Fruit fly (Drosophila melanogaster) whole organism, embryonic: ENCODE data around the gene deltaCOP.
A peak's percentile ranks its signal among the peaks of the same experiment; 100 is the strongest.

Experiments used
- Abd-B ChIP-seq: fragments of 200-800 bp; sonication (Bioruptor generic); optimal IDR thresholded peaks from 2 replicates; lab custom pipeline; 2018; ENCODE audit warnings: missing biosample characterization, mild to moderate bottlenecking, missing genetic modification characterization, moderate library complexity
- Asciz ChIP-seq: fragments of 200-800 bp; sonication (Bioruptor generic); optimal IDR thresholded peaks from 2 replicates; lab custom pipeline; 2017; ENCODE audit warnings: missing biosample characterization, mild to moderate bottlenecking, missing genetic modification characterization, missing genetic modification reagents
- Awh ChIP-seq: fragments of 200-800 bp; sonication (Bioruptor generic); IDR thresholded peaks from 2 replicates; pipeline ENCODE4, ENCODE4 v1.3.6; 2022; ENCODE audit warnings: missing biosample characterization, missing genetic modification characterization
- CG10654 ChIP-seq: fragments of 200-800 bp; sonication (Bioruptor generic); optimal IDR thresholded peaks from 2 replicates; lab custom pipeline; 2016; ENCODE audit warnings: missing biosample characterization, missing genetic modification characterization
- CG11456 ChIP-seq: fragments of 200-800 bp; sonication (Bioruptor generic); IDR thresholded peaks from 3 replicates; pipeline ENCODE4 v1.3.6; 2022; ENCODE audit warnings: missing biosample characterization, missing genetic modification characterization
- CG11560 ChIP-seq: fragments of 200-800 bp; sonication (Bioruptor generic); IDR thresholded peaks from 3 replicates; pipeline ENCODE4 v1.3.6; 2022; ENCODE audit warnings: missing biosample characterization, missing genetic modification characterization
- CG12219 ChIP-seq: fragments of 200-800 bp; sonication (Bioruptor generic); optimal IDR thresholded peaks from 3 replicates; lab custom pipeline; 2018; ENCODE audit warnings: missing biosample characterization, mild to moderate bottlenecking, missing genetic modification characterization
- CG13287 ChIP-seq: fragments of 200-800 bp; sonication (Bioruptor generic); IDR thresholded peaks from 2 replicates; pipeline ENCODE4 v1.3.6; 2022; ENCODE audit warnings: missing biosample characterization, missing genetic modification characterization; ENCODE audit not compliant: partially characterized antibody
- CG13624 ChIP-seq: fragments of 200-800 bp; sonication (Bioruptor generic); optimal IDR thresholded peaks from 2 replicates; lab custom pipeline; 2016; ENCODE audit warnings: missing biosample characterization, missing genetic modification characterization
- CG13894 ChIP-seq: fragments of 200-800 bp; sonication (Bioruptor generic); optimal IDR thresholded peaks from 3 replicates; lab custom pipeline; 2018; ENCODE audit warnings: missing biosample characterization, mild to moderate bottlenecking, missing genetic modification characterization, moderate library complexity
- CG14667 ChIP-seq: fragments of 200-800 bp; sonication (Bioruptor generic); IDR thresholded peaks from 2 replicates; pipeline ENCODE4 v1.3.6; 2022; ENCODE audit warnings: missing biosample characterization, missing genetic modification characterization
- CG14710 ChIP-seq: fragments of 200-800 bp; sonication (Bioruptor generic); optimal IDR thresholded peaks from 3 replicates; lab custom pipeline; 2019; ENCODE audit warnings: missing biosample characterization, mild to moderate bottlenecking, missing genetic modification characterization, moderate library complexity
- CG15514 ChIP-seq: fragments of 200-800 bp; sonication (Bioruptor generic); optimal IDR thresholded peaks from 3 replicates; lab custom pipeline; 2017; ENCODE audit warnings: missing biosample characterization, missing genetic modification characterization, mild to moderate bottlenecking, moderate library complexity, missing genetic modification reagents
- CG15696 ChIP-seq: fragments of 200-800 bp; sonication (Bioruptor generic); optimal IDR thresholded peaks from 2 replicates; lab custom pipeline; 2019; ENCODE audit warnings: missing biosample characterization, mild to moderate bottlenecking, missing genetic modification characterization, moderate library complexity
- CG2889 ChIP-seq: fragments of 200-800 bp; sonication (Bioruptor generic); IDR thresholded peaks from 3 replicates; pipeline ENCODE4 v1.3.6; 2022; ENCODE audit warnings: missing biosample characterization, missing genetic modification characterization
- CG5245 ChIP-seq: fragments of 200-800 bp; sonication (Bioruptor generic); optimal IDR thresholded peaks from 3 replicates; lab custom pipeline; 2016; ENCODE audit warnings: missing biosample characterization, missing genetic modification characterization
- CG7357 ChIP-seq: fragments of 200-800 bp; sonication (Bioruptor generic); IDR thresholded peaks from 3 replicates; pipeline ENCODE4 v1.3.6; 2022; ENCODE audit warnings: missing biosample characterization, missing genetic modification characterization
- CG7372 ChIP-seq: fragments of 200-800 bp; sonication (Bioruptor generic); IDR thresholded peaks from 2 replicates; pipeline ENCODE4 v1.3.6; 2022; ENCODE audit warnings: missing biosample characterization, missing genetic modification characterization
- CG7839 ChIP-seq: fragments of 200-800 bp; sonication (Bioruptor generic); optimal IDR thresholded peaks from 3 replicates; lab custom pipeline; 2018; ENCODE audit warnings: missing biosample characterization, mild to moderate bottlenecking, missing genetic modification characterization, moderate library complexity
- CG8281 ChIP-seq: fragments of 200-800 bp; sonication (Bioruptor generic); optimal IDR thresholded peaks from 2 replicates; lab custom pipeline; 2018; ENCODE audit warnings: missing biosample characterization, mild to moderate bottlenecking, missing genetic modification characterization, moderate library complexity
- CG9437 ChIP-seq: fragments of 200-800 bp; sonication (Bioruptor generic); optimal IDR thresholded peaks from 2 replicates; lab custom pipeline; 2018; ENCODE audit warnings: missing biosample characterization, mild to moderate bottlenecking, missing genetic modification characterization
- Camta ChIP-seq: fragments of 200-800 bp; sonication (Bioruptor generic); optimal IDR thresholded peaks from 2 replicates; lab custom pipeline; 2016; ENCODE audit warnings: missing biosample characterization, missing genetic modification characterization
- D19A ChIP-seq: fragments of 200-800 bp; optimal IDR thresholded peaks from 3 replicates; lab custom pipeline; 2019; ENCODE audit warnings: missing biosample characterization, mild to moderate bottlenecking, missing genetic modification characterization, moderate library complexity
- Deaf1 ChIP-seq: fragments of 200-800 bp; optimal IDR thresholded peaks from 3 replicates; lab custom pipeline; 2019; ENCODE audit warnings: missing biosample characterization, mild to moderate bottlenecking, missing genetic modification characterization, moderate library complexity
- Doc2 ChIP-seq: fragments of 200-800 bp; sonication (Bioruptor generic); IDR thresholded peaks from 2 replicates; pipeline ENCODE4 v1.3.6; 2022; ENCODE audit warnings: missing biosample characterization, missing genetic modification characterization
- NFAT ChIP-seq: fragments of 200-800 bp; sonication (Bioruptor generic); IDR thresholded peaks from 2 replicates; pipeline ENCODE4 v1.3.6; 2022; ENCODE audit warnings: missing biosample characterization, missing genetic modification characterization
- Neu2 ChIP-seq: fragments of 200-800 bp; sonication (Bioruptor generic); optimal IDR thresholded peaks from 3 replicates; lab custom pipeline; 2016; ENCODE audit warnings: missing biosample characterization, missing genetic modification characterization, borderline replicate concordance
- Poxn ChIP-seq: fragments of 200-800 bp; sonication (Bioruptor generic); IDR thresholded peaks from 2 replicates; pipeline ENCODE4 v1.3.6; 2022; ENCODE audit warnings: missing biosample characterization, missing genetic modification characterization
- TFAM ChIP-seq: fragments of 200-800 bp; sonication (Bioruptor generic); optimal IDR thresholded peaks from 2 replicates; lab custom pipeline; 2017; ENCODE audit warnings: missing biosample characterization, missing genetic modification characterization, inconsistent platforms
- ase ChIP-seq: fragments of 200-800 bp; sonication (Bioruptor generic); IDR thresholded peaks from 3 replicates; pipeline ENCODE4 v1.3.6; 2022; ENCODE audit warnings: missing biosample characterization, missing genetic modification characterization
- chm ChIP-seq: fragments of 200-800 bp; sonication (Bioruptor generic); IDR thresholded peaks from 2 replicates; pipeline ENCODE4 v1.3.6; 2022; ENCODE audit warnings: missing biosample characterization, missing genetic modification characterization
- crol ChIP-seq: fragments of 200-800 bp; sonication (Bioruptor generic); IDR thresholded peaks from 2 replicates; pipeline ENCODE4 v1.3.6; 2022; ENCODE audit warnings: missing biosample characterization, missing genetic modification characterization
- dan ChIP-seq: fragments of 200-800 bp; sonication (Bioruptor generic); IDR thresholded peaks from 2 replicates; pipeline ENCODE4 v1.3.6; 2022; ENCODE audit warnings: missing biosample characterization, missing genetic modification characterization
- dmrt99B ChIP-seq: fragments of 200-800 bp; sonication (Bioruptor generic); optimal IDR thresholded peaks from 2 replicates; lab custom pipeline; 2018; ENCODE audit warnings: missing biosample characterization, mild to moderate bottlenecking, missing genetic modification characterization, moderate library complexity
- en ChIP-seq: fragments of 200-800 bp; sonication (Bioruptor generic); optimal IDR thresholded peaks from 2 replicates; lab custom pipeline; 2016; ENCODE audit warnings: missing biosample characterization, missing genetic modification characterization
- fd3F ChIP-seq: fragments of 200-800 bp; sonication (Bioruptor generic); optimal IDR thresholded peaks from 2 replicates; lab custom pipeline; 2018; ENCODE audit warnings: missing biosample characterization, mild to moderate bottlenecking, missing genetic modification characterization, moderate library complexity
- fru ChIP-seq: fragments of >200 bp; optimal IDR thresholded peaks from 2 replicates; lab custom pipeline; 2017
- fu2 ChIP-seq: fragments of 200-800 bp; sonication (Bioruptor generic); optimal IDR thresholded peaks from 2 replicates; lab custom pipeline; 2016; ENCODE audit warnings: missing biosample characterization, missing genetic modification characterization
- gem ChIP-seq: fragments of 200-800 bp; sonication (Bioruptor generic); optimal IDR thresholded peaks from 2 replicates; lab custom pipeline; 2019; ENCODE audit warnings: missing biosample characterization, mild to moderate bottlenecking, missing genetic modification characterization, moderate library complexity
- gt ChIP-seq: fragments of 200-800 bp; sonication (Bioruptor generic); IDR thresholded peaks from 2 replicates; pipeline ENCODE4 v1.3.6; 2022; ENCODE audit warnings: missing biosample characterization, missing genetic modification characterization
- inv ChIP-seq: fragments of 200-800 bp; sonication (Bioruptor generic); IDR thresholded peaks from 2 replicates; pipeline ENCODE4 v1.3.6; 2022; ENCODE audit warnings: missing biosample characterization, missing genetic modification characterization; ENCODE audit not compliant: partially characterized antibody
- klu ChIP-seq: fragments of 200-800 bp; sonication (Bioruptor generic); IDR thresholded peaks from 2 replicates; pipeline ENCODE4 v1.3.6; 2022; ENCODE audit warnings: missing biosample characterization, missing genetic modification characterization
- sd ChIP-seq: fragments of 200-800 bp; sonication (Bioruptor generic); optimal IDR thresholded peaks from 3 replicates; lab custom pipeline; 2018; ENCODE audit warnings: missing biosample characterization, mild to moderate bottlenecking, missing genetic modification characterization, moderate library complexity
- sna ChIP-seq: fragments of 200-800 bp; sonication (Bioruptor generic); IDR thresholded peaks from 2 replicates; pipeline ENCODE4 v1.3.6; 2022; ENCODE audit warnings: missing biosample characterization, missing genetic modification characterization; ENCODE audit not compliant: partially characterized antibody
- stwl ChIP-seq: fragments of 200-800 bp; sonication (Bioruptor generic); optimal IDR thresholded peaks from 3 replicates; lab custom pipeline; 2018; ENCODE audit warnings: missing biosample characterization, mild to moderate bottlenecking, missing genetic modification characterization, moderate library complexity
- tio ChIP-seq: fragments of 200-800 bp; sonication (Bioruptor generic); optimal IDR thresholded peaks from 2 replicates; lab custom pipeline; 2017; ENCODE audit warnings: missing biosample characterization, missing genetic modification characterization, inconsistent platforms
- toy ChIP-seq: fragments of 200-800 bp; sonication (Bioruptor generic); IDR thresholded peaks from 2 replicates; pipeline ENCODE4 v1.3.6; 2022; ENCODE audit warnings: missing biosample characterization, missing genetic modification characterization
- twi ChIP-seq: fragments of 200-800 bp; optimal IDR thresholded peaks from 2 replicates; lab custom pipeline; 2019; ENCODE audit warnings: missing biosample characterization, mild to moderate bottlenecking, missing genetic modification characterization, moderate library complexity
- vnd ChIP-seq: fragments of 200-800 bp; sonication (Bioruptor generic); IDR thresholded peaks from 3 replicates; pipeline ENCODE4 v1.3.6; 2022; ENCODE audit warnings: missing biosample characterization, missing genetic modification characterization; ENCODE audit not compliant: partially characterized antibody
- yki ChIP-seq: fragments of >200 bp; optimal IDR thresholded peaks from 3 replicates; lab custom pipeline; 2018

deltaCOP gene

dm6 chrX:1861620-1862184, at the start of gene deltaCOP (continued):
- 0 out of 2 replicates have a peak, but pooled peaks have one; percentile 29 for TF ChIP-seq chm (GFP tag; lab: Robert Waterston, UW)
- no peak for TF ChIP-seq CG12219 (GFP tag; lab: Kevin White, UChicago)
- peak; percentile 60; the same call in 1 of the 2 replicates for TF ChIP-seq toy (GFP tag; lab: Robert Waterston, UW)
- peak; percentile 62 for TF ChIP-seq CG14667 (GFP tag; lab: Robert Waterston, UW)
- TF ChIP-seq CG7839 = peak; percentile 82
- TF ChIP-seq CG2889 = peak; percentile 82; the same call in 2 of the 3 replicates
- peak; percentile 70 for TF ChIP-seq CG9437 (GFP tag; lab: Kevin White, UChicago)
- no peak for TF ChIP-seq sd (tag; lab: Kevin White, UChicago)
- TF ChIP-seq en (GFP tag; lab: Kevin White, UChicago) = peak; percentile 69
- TF ChIP-seq CG7357 = peak; percentile 66; the same call in 2 of the 3 replicates
- no peak for TF ChIP-seq Poxn (GFP tag; lab: Robert Waterston, UW)
- TF ChIP-seq inv (GFP tag; lab: Robert Waterston, UW) = no peak
- TF ChIP-seq Doc2 (GFP tag; lab: Robert Waterston, UW) = peak; percentile 43; the same call in 1 of the 2 replicates
- TF ChIP-seq CG15696 (tag; lab: Kevin White, UChicago) = peak; percentile 50
- TF ChIP-seq TFAM (GFP tag; lab: Kevin White, UChicago) = no peak
- TF ChIP-seq CG7372 (GFP tag; lab: Robert Waterston, UW) = peak; percentile 73
- TF ChIP-seq D19A (tag; lab: Kevin White, UChicago) = peak; percentile 100
- TF ChIP-seq Abd-B (GFP tag; lab: Kevin White, UChicago) = peak; percentile 86
- TF ChIP-seq fu2 (GFP tag; lab: Kevin White, UChicago) = peak; percentile 94
- TF ChIP-seq dan (GFP tag; lab: Robert Waterston, UW) = no peak
- no peak for TF ChIP-seq fru (lab: Kevin White, UChicago)
- peak; percentile 48 for TF ChIP-seq CG5245 (GFP tag; lab: Kevin White, UChicago)
- no peak for TF ChIP-seq CG8281
- peak; percentile 63 for TF ChIP-seq NFAT
- no peak for TF ChIP-seq vnd (GFP tag; lab: Robert Waterston, UW)
- peak; percentile 78 for TF ChIP-seq CG10654 (GFP tag; lab: Kevin White, UChicago)
- peak; percentile 92 for TF ChIP-seq CG13624
- TF ChIP-seq ase (GFP tag; lab: Robert Waterston, UW) = peak; percentile 74; the same call in 2 of the 3 replicates
- peak; percentile 88 for TF ChIP-seq Camta
- peak; percentile 85 for TF ChIP-seq klu (GFP tag; lab: Robert Waterston, UW)
- peak; percentile 68 for TF ChIP-seq stwl (tag; lab: Kevin White, UChicago)
- peak; percentile 60 for TF ChIP-seq Neu2 (GFP tag; lab: Kevin White, UChicago)
- TF ChIP-seq dmrt99B (tag; lab: Kevin White, UChicago) = no peak
- TF ChIP-seq Asciz (GFP tag; lab: Kevin White, UChicago) = no peak
- TF ChIP-seq yki = no peak
- peak; percentile 20; the same call in 1 of the 2 replicates for TF ChIP-seq crol (GFP tag; lab: Robert Waterston, UW)
- TF ChIP-seq tio (GFP tag; lab: Kevin White, UChicago) = no peak
- TF ChIP-seq CG11456 (GFP tag; lab: Robert Waterston, UW) = peak; percentile 82; the same call in 2 of the 3 replicates
- TF ChIP-seq Awh (GFP tag; lab: Robert Waterston, UW) = peak; percentile 67
- no peak for TF ChIP-seq gt
- TF ChIP-seq CG13894 (tag; lab: Kevin White, UChicago) = peak; percentile 70
- TF ChIP-seq CG15514 (GFP tag; lab: Kevin White, UChicago) = peak; percentile 77
- peak; percentile 62 for TF ChIP-seq fd3F
- no peak for TF ChIP-seq sna (GFP tag; lab: Robert Waterston, UW)
- TF ChIP-seq CG11560 = peak; percentile 72; the same call in 2 of the 3 replicates
- TF ChIP-seq twi = peak; percentile 58
- no peak for TF ChIP-seq gem (tag; lab: Kevin White, UChicago)
- peak; percentile 64 for TF ChIP-seq CG14710 (tag; lab: Kevin White, UChicago)
- peak; percentile 58; the same call in 1 of the 2 replicates for TF ChIP-seq CG13287 (GFP tag; lab: Robert Waterston, UW)
- no peak for TF ChIP-seq Deaf1 (tag; lab: Kevin White, UChicago)
